Worm (Caenorhabditis elegans) whole organism, midembryonic: ENCODE results near the gene C50E3.5.

Source experiments
- T22C8.4 ChIP-seq: fragments of 200-800 bp; sonication (Bioruptor generic); IDR thresholded peaks from 2 replicates; pipeline ENCODE4 v1.3.6; 2022; ENCODE audit warnings: missing genetic modification characterization, missing compliant biosample characterization
- cog-1 ChIP-seq: sonication (generic microtip); optimal IDR thresholded peaks from 2 replicates; lab custom pipeline; 2016; ENCODE audit warnings: missing genetic modification characterization, missing compliant biosample characterization
- flt-1 ChIP-seq: fragments of 200-800 bp; sonication (Bioruptor generic); IDR thresholded peaks from 2 replicates; pipeline ENCODE4 v1.3.6; 2022; ENCODE audit warnings: missing genetic modification characterization, missing compliant biosample characterization
- klf-2 ChIP-seq: fragments of 200-800 bp; sonication (Bioruptor generic); conservative IDR thresholded peaks from 2 replicates; pipeline ENCODE4 v1.3.6; 2022; ENCODE audit warnings: missing genetic modification reagents, missing genetic modification characterization, missing compliant biosample characterization
- med-1 ChIP-seq: sonication (generic microtip); optimal IDR thresholded peaks from 2 replicates; lab custom pipeline; 2017; ENCODE audit warnings: missing genetic modification characterization, mild to moderate bottlenecking, missing compliant biosample characterization, antibody characterized with exemption, missing genetic modification reagents; ENCODE audit not compliant: insufficient read depth
- ref-1 ChIP-seq: fragments of 200-800 bp; sonication (Bioruptor generic); conservative IDR thresholded peaks from 2 replicates; pipeline ENCODE4 v1.3.6; 2022; ENCODE audit warnings: missing genetic modification reagents, missing genetic modification characterization, missing compliant biosample characterization
- tab-1 ChIP-seq: fragments of 200-800 bp; sonication (Bioruptor generic); IDR thresholded peaks from 2 replicates; pipeline ENCODE4 v1.3.6; 2022; ENCODE audit warnings: missing genetic modification characterization, missing compliant biosample characterization
- ztf-23 ChIP-seq: fragments of 200-800 bp; sonication (Bioruptor generic); IDR thresholded peaks from 2 replicates; pipeline ENCODE4 v1.3.6; 2022; ENCODE audit warnings: missing genetic modification reagents, missing genetic modification characterization, missing compliant biosample characterization
- ztf-29 ChIP-seq: fragments of 200-800 bp; sonication (Bioruptor generic); IDR thresholded peaks from 2 replicates; pipeline ENCODE4 v1.3.6; 2022; ENCODE audit warnings: missing genetic modification reagents, missing genetic modification characterization, missing compliant biosample characterization

C50E3.5 gene

DNA sequence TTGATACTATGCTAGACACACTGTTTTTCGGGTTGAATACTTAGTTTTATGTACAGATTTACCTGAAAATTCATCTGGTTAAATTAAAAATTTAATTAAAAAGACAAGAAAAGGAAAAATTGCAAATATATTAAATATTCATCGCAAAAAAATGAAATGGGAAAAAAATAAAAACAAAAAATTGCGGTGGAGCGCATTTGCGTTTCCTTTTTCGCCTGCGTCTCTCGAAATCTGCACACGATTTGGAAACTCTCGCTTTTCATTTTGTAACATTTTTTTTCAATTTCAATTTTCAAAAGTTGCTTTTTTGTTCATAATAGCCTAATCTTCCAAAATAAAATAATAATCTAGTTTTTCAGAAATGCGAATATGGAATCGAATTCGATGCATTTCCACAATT is at the start of gene C50E3.5, which contains the start of gene F19F10.11:
Gene C50E3.5 (plus strand): TSS at position 360 of the 400 bp plus-strand sequence.
Gene F19F10.11 (minus strand): TSS at position 68 of the 400 bp plus-strand sequence.
- TF ChIP-seq T22C8.4 (GFP tag; lab: Robert Waterston, UW) = no peak

ce11 chrV:7538018-7538417 is 49.8 kb upstream of the C50E3.5 start, which contains the start of gene C54F6.12:
C54F6.12 (minus strand) TSS chrV:7538118.
- TF ChIP-seq flt-1 (GFP tag; lab: Robert Waterston, UW) (no peak), ref-1 (GFP tag; lab: Robert Waterston, UW) (no peak), cog-1 (tag; lab: Kevin White, UChicago) (no peak), klf-2 (GFP tag; lab: Robert Waterston, UW) (no peak), T22C8.4 (GFP tag; lab: Robert Waterston, UW) (no peak), tab-1 (GFP tag; lab: Robert Waterston, UW) (no peak), ztf-23 (GFP tag; lab: Robert Waterston, UW) (no peak)

DNA sequence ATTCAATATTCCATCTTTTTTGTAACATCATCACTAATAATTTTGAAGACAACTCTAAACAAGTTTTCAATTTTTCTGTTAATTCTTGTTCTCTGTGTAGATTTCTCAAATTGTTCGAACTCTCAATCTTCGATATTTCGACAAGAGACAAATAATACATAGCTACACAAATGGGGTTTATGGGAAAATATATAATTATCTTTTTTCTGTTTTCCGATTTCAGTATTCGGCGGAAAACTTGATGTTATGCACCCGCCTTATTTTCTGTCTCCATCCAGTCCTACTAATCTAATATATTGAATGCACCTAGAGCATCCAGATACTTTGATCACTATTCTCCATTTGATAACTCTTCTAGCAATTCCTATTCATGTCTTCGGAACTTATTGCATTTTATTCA is 48.8 kb upstream of the C50E3.5 start, which contains the start of gene srh-268:
Gene srh-268 (plus strand): TSS at position 301 of the 400 bp plus-strand sequence.
- no peak for TF ChIP-seq ztf-23 (GFP tag; lab: Robert Waterston, UW)
- no peak for TF ChIP-seq ztf-29
- no peak for TF ChIP-seq klf-2 (GFP tag; lab: Robert Waterston, UW)
- TF ChIP-seq med-1 (GFP tag; lab: Kevin White, UChicago) = no peak

- no peak for TF ChIP-seq ztf-29
- TF ChIP-seq flt-1 (GFP tag; lab: Robert Waterston, UW) = no peak
- no peak for TF ChIP-seq ztf-23 (GFP tag; lab: Robert Waterston, UW)
- TF ChIP-seq cog-1 (tag; lab: Kevin White, UChicago) = no peak
- no peak for TF ChIP-seq tab-1 (GFP tag; lab: Robert Waterston, UW)
- no peak for TF ChIP-seq klf-2 (GFP tag; lab: Robert Waterston, UW)
- no peak for TF ChIP-seq med-1 (GFP tag; lab: Kevin White, UChicago)
- no peak for TF ChIP-seq ref-1 (GFP tag; lab: Robert Waterston, UW)
- no peak for TF ChIP-seq T22C8.4 (GFP tag; lab: Robert Waterston, UW)
Observed at ce11 chrV:7543728-7544127, 44.1 kb upstream of the C50E3.5 start.

DNA sequence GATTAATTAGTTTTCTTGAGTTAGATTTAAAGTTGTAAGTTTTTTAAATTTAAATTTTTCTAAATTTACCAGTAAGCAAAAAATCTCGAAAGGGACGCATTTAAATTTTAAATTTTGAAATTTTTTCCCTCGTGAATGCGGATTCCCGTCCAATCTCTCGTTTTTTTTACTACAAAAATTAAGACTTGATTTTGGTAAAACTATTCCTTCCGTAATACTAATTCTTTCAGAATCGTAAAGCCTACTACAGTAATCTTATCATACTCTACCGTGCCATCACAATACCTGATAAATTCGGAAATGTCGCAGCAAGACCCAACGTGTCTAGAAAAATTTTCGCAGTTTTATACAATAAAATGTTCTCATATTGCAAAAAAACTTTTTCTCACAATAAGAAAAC is 42.6 kb upstream of the C50E3.5 start, which contains the start of the genes C54F6.19 and nhx-3:
Gene C54F6.19 (plus strand): TSS at position 301 of the 400 bp plus-strand sequence.
Gene nhx-3 (minus strand): TSS at position 337 of the 400 bp plus-strand sequence.
- TF ChIP-seq T22C8.4 (GFP tag; lab: Robert Waterston, UW) = no peak
- TF ChIP-seq klf-2 (GFP tag; lab: Robert Waterston, UW) = no peak
- TF ChIP-seq ztf-23 (GFP tag; lab: Robert Waterston, UW) = no peak
- no peak for TF ChIP-seq ref-1 (GFP tag; lab: Robert Waterston, UW)

- no peak for TF ChIP-seq ref-1 (GFP tag; lab: Robert Waterston, UW)
- no peak for TF ChIP-seq cog-1 (tag; lab: Kevin White, UChicago)
- TF ChIP-seq ztf-23 (GFP tag; lab: Robert Waterston, UW) = no peak
- TF ChIP-seq T22C8.4 (GFP tag; lab: Robert Waterston, UW) = no peak
- no peak for TF ChIP-seq med-1 (GFP tag; lab: Kevin White, UChicago)
- no peak for TF ChIP-seq klf-2 (GFP tag; lab: Robert Waterston, UW)
- TF ChIP-seq ztf-29 = no peak
- TF ChIP-seq tab-1 (GFP tag; lab: Robert Waterston, UW) = no peak
- no peak for TF ChIP-seq flt-1 (GFP tag; lab: Robert Waterston, UW)
Observed at ce11 chrV:7547479-7547878, 40.3 kb upstream of the C50E3.5 start, which contains the start of gene ftn-1. ftn-1 (minus strand) TSS chrV:7547579.

DNA sequence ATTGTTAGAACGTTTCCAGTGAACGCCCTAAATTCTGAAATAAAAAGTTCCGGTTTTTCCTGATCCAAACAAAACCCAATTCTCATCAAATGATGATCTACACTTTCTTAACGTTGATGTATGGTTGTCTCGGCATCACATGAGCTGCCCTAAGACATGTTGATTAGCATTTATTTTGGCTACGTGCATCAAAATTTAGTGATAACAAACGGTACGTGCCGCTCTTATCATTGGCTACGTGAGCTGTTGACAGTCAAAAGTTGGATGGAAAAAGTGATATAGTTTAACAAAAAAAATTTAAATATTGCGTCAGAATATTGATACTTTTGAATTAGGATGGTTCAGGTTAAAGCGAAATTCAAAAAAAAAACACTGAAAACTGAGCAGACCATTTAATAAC is 39.8 kb upstream of the C50E3.5 start:
- no peak for TF ChIP-seq tab-1 (GFP tag; lab: Robert Waterston, UW)
- TF ChIP-seq ref-1 (GFP tag; lab: Robert Waterston, UW) = no peak
- TF ChIP-seq ztf-29 = no peak
- TF ChIP-seq T22C8.4 (GFP tag; lab: Robert Waterston, UW) = no peak

DNA sequence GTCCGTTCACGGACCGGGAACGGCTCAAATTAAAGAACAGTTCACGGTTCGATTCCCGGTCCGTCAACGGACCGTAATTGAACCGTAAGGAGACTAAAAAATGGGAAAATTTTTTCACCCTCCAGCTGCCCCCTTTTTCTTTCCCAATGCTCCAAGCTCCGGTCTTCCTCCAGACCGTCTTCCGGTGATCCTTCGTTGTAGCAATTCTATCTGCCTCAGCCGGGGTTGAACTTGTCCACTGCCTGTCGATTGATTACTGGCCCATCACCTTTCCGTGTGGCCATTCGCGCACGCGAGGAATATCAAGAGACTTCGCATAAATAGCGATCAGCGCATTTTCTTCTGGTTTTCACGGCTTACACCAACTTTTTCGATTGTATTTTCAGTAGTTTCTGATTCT is 39.3 kb upstream of the C50E3.5 start:
- TF ChIP-seq klf-2 (GFP tag; lab: Robert Waterston, UW) (peak; percentile 59; the same call in 1 of the 2 replicates), flt-1 (GFP tag; lab: Robert Waterston, UW) (peak; percentile 89), tab-1 (GFP tag; lab: Robert Waterston, UW) (peak; percentile 79), ztf-23 (GFP tag; lab: Robert Waterston, UW) (peak; percentile 81)

- TF ChIP-seq flt-1 (GFP tag; lab: Robert Waterston, UW) = no peak
- no peak for TF ChIP-seq tab-1 (GFP tag; lab: Robert Waterston, UW)
Observed at ce11 chrV:7551821-7552220, 36.0 kb upstream of the C50E3.5 start, which contains the start of gene F19F10.3. F19F10.3 (plus strand) TSS chrV:7552121.

DNA sequence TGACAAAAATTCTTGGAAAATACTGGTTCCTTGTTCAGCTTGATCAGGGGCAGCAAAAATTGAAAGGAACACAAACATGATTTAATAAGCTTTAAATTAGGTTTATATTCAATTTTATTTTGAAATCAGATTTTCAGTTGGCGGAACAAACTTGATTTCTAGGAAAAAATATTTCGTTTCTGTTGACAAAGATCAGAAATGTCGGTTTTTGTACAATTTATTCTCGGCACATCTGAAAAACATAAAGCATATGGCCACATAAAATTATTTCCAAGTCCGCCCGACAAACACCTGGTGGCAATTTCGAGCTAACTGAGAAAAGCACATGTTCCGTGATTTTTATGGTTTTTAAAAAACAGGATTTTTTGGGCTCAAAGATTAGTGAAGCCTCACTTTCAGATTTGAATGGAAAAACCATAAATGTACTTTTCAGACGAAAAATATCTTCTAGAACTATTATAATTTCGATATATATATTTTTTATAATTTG is 33.9 kb upstream of the C50E3.5 start, which contains the start of gene ttr-10:
Gene ttr-10 (minus strand): TSS at position 51 of the 490 bp plus-strand sequence.
- TF ChIP-seq ztf-29 = no peak
- TF ChIP-seq flt-1 (GFP tag; lab: Robert Waterston, UW) = no peak
- TF ChIP-seq T22C8.4 (GFP tag; lab: Robert Waterston, UW) = no peak
- TF ChIP-seq med-1 (GFP tag; lab: Kevin White, UChicago) = no peak
- no peak for TF ChIP-seq ref-1 (GFP tag; lab: Robert Waterston, UW)
- no peak for TF ChIP-seq ztf-23 (GFP tag; lab: Robert Waterston, UW)
- TF ChIP-seq klf-2 (GFP tag; lab: Robert Waterston, UW) = no peak
- no peak for TF ChIP-seq tab-1 (GFP tag; lab: Robert Waterston, UW)
- no peak for TF ChIP-seq cog-1 (tag; lab: Kevin White, UChicago)
